Worm (Caenorhabditis elegans) whole organism, L4 larva: ENCODE results near the gene tab-1.
A peak's percentile ranks its signal among the peaks of the same experiment; 100 is the strongest.

ENCODE experiments used
- D1046.2 ChIP-seq: fragments of 200-800 bp; sonication (Bioruptor generic); IDR thresholded peaks from 2 replicates; pipeline ENCODE4 v1.3.6; 2022; ENCODE audit warnings: missing genetic modification characterization, missing compliant biosample characterization
- F37D6.2 ChIP-seq: sonication (generic microtip); optimal IDR thresholded peaks from 2 replicates; lab custom pipeline; 2016; ENCODE audit warnings: mild to moderate bottlenecking, missing genetic modification characterization, missing compliant biosample characterization
- F49E8.2 ChIP-seq: sonication (generic microtip); optimal IDR thresholded peaks from 2 replicates; lab custom pipeline; 2016; ENCODE audit warnings: missing compliant biosample characterization, mild to moderate bottlenecking, missing genetic modification characterization, borderline replicate concordance
- ZK337.2 ChIP-seq: fragments of 200-800 bp; sonication (Bioruptor generic); IDR thresholded peaks from 2 replicates; pipeline ENCODE4 v1.3.6; 2022; ENCODE audit warnings: missing genetic modification reagents, missing genetic modification characterization, missing compliant biosample characterization
- aha-1 ChIP-seq: fragments of 150-350 bp; peaks from one replicate; lab custom pipeline; 2014; ENCODE audit warnings: missing biosample characterization, missing genetic modification characterization
- attf-4 ChIP-seq: sonication (generic microtip); optimal IDR thresholded peaks from 3 replicates; lab custom pipeline; 2017; ENCODE audit warnings: missing biosample characterization, missing genetic modification characterization
- ceh-82 ChIP-seq: sonication (generic microtip); optimal IDR thresholded peaks from 2 replicates; lab custom pipeline; 2017; ENCODE audit warnings: missing biosample characterization, missing genetic modification characterization
- ces-1 ChIP-seq: fragments of 150-350 bp; sonication (generic microtip); optimal IDR thresholded peaks from 4 replicates; lab custom pipeline; 2014; ENCODE audit warnings: missing biosample characterization, missing genetic modification reagents, missing genetic modification characterization
- ctbp-1 ChIP-seq: fragments of 200-800 bp; sonication (Bioruptor generic); IDR thresholded peaks from 2 replicates; pipeline ENCODE4 v1.3.6; 2022; ENCODE audit warnings: missing genetic modification reagents, missing genetic modification characterization, missing compliant biosample characterization
- dmd-8 ChIP-seq: fragments of 200-800 bp; sonication (Bioruptor generic); IDR thresholded peaks from 2 replicates; pipeline ENCODE4 v1.3.6; 2022; ENCODE audit warnings: missing genetic modification characterization, missing compliant biosample characterization
- egl-43 ChIP-seq: fragments of 200-800 bp; sonication (Bioruptor generic); IDR thresholded peaks from 2 replicates; pipeline ENCODE4 v1.3.6; 2022; ENCODE audit warnings: missing genetic modification reagents, missing genetic modification characterization, missing compliant biosample characterization
- fkh-10 ChIP-seq: fragments of 150-350 bp; optimal IDR thresholded peaks from 2 replicates; lab custom pipeline; 2014; ENCODE audit warnings: missing biosample characterization, missing genetic modification reagents, missing genetic modification characterization
- hif-1 ChIP-seq, 2 experiments: sonication (generic microtip); optimal IDR thresholded peaks; 2 replicates each; lab custom pipeline; 2016 to 2017; ENCODE audit warnings: missing compliant biosample characterization in 2 of 2, missing genetic modification characterization in 2 of 2, missing genetic modification reagents in 2 of 2, missing genotype in 2 of 2, mild to moderate bottlenecking in 1 of 2
- hlh-30 ChIP-seq: sonication (generic microtip); optimal IDR thresholded peaks from 2 replicates; lab custom pipeline; 2017; ENCODE audit warnings: antibody characterized with exemption, mild to moderate bottlenecking, missing genetic modification characterization, missing compliant biosample characterization; ENCODE audit not compliant: insufficient read depth
- hmg-1.1 ChIP-seq: fragments of 200-800 bp; sonication (Bioruptor generic); IDR thresholded peaks from 2 replicates; pipeline ENCODE4 v1.3.6; 2022; ENCODE audit warnings: missing genetic modification reagents, missing genetic modification characterization, missing compliant biosample characterization
- lin-1 ChIP-seq: fragments of 200-800 bp; sonication (Bioruptor generic); IDR thresholded peaks from 2 replicates; pipeline ENCODE4 v1.3.6; 2022; ENCODE audit warnings: missing genetic modification reagents, missing genetic modification characterization, missing compliant biosample characterization
- lsy-2 ChIP-seq, 2 experiments: fragments of 150-350 bp in 1 of 2; sonication (generic microtip) in 1 of 2; optimal IDR thresholded peaks; 2 replicates each; lab custom pipeline; 2014 to 2017; ENCODE audit warnings: missing biosample characterization in 2 of 2, missing genetic modification characterization in 2 of 2
- madf-9 ChIP-seq: fragments of 200-800 bp; sonication (Bioruptor generic); conservative IDR thresholded peaks from 2 replicates; pipeline ENCODE4 v1.3.6; 2022; ENCODE audit warnings: missing genetic modification reagents, missing genetic modification characterization, missing compliant biosample characterization
- mdl-1 ChIP-seq, 2 experiments: fragments of 150-350 bp in 1 of 2; sonication (generic microtip) in 1 of 2; optimal IDR thresholded peaks; 2 replicates each; lab custom pipeline; 2014 to 2017; ENCODE audit warnings: missing biosample characterization in 2 of 2, missing genetic modification characterization in 2 of 2
- mep-1 ChIP-seq: fragments of 150-350 bp; sonication (generic microtip); optimal IDR thresholded peaks from 3 replicates; lab custom pipeline; 2014; ENCODE audit warnings: missing biosample characterization, missing genetic modification characterization
- nhr-10 ChIP-seq: fragments of 150-350 bp; optimal IDR thresholded peaks from 2 replicates; lab custom pipeline; 2014; ENCODE audit warnings: missing biosample characterization, missing genetic modification characterization
- nhr-42 ChIP-seq: fragments of 200-800 bp; sonication (Bioruptor generic); IDR thresholded peaks from 2 replicates; pipeline ENCODE4 v1.3.6; 2022; ENCODE audit warnings: missing genetic modification characterization, missing compliant biosample characterization
- rbr-2 ChIP-seq: sonication (generic microtip); optimal IDR thresholded peaks from 2 replicates; lab custom pipeline; 2016; ENCODE audit warnings: missing genotype, missing genetic modification characterization, missing compliant biosample characterization
- sdz-12 ChIP-seq: fragments of 200-800 bp; sonication (Bioruptor generic); optimal IDR thresholded peaks from 2 replicates; lab custom pipeline; 2018; ENCODE audit warnings: mild to moderate bottlenecking, missing genetic modification characterization, missing compliant biosample characterization
- unc-62 ChIP-seq, 3 experiments: fragments of 150-350 bp in 1 of 3; sonication (generic microtip); optimal IDR thresholded peaks in 2 of 3; peaks in 1 of 3; 1 replicate in 1 of 3; 2 replicates in 2 of 3; lab custom pipeline; 2014 to 2017; ENCODE audit warnings: missing biosample characterization in 3 of 3, missing genetic modification characterization in 3 of 3, missing genetic modification reagents in 3 of 3, missing genotype in 1 of 3
- zfp-2 ChIP-seq: sonication (generic microtip); optimal IDR thresholded peaks from 2 replicates; lab custom pipeline; 2016; ENCODE audit warnings: mild to moderate bottlenecking, missing genetic modification characterization, missing compliant biosample characterization

The tab-1 gene

DNA sequence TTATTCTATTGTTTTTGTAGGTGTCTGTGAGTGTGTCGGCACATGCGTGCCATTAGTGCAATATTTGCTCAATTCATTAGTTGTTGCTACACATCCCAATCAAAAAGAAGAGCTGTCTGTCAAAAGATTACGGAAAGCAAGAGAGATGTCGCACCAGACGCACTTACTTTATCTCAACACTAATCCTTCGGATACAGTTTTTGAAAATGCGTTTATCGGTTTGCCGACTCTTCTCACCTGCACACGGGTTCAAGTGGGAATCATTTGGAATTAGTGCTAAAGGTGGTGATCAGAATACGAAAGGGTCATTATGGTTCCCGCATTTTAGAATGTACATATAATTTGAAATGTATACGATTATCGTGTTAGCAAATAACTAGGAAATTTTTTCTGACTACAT lies 1.9 kb upstream of the tab-1 start:
- no peak for TF ChIP-seq egl-43 (GFP tag; lab: Robert Waterston, UW)
- peak in 1 of 2 experiments; percentile 70 for TF ChIP-seq unc-62 (GFP tag; optimal IDR thresholded peaks at IDR 0.05 in 1 of 2; lab: Kevin White, UChicago)
- TF ChIP-seq unc-62 (tag; optimal IDR thresholded peaks at IDR 0.05; lab: Kevin White, UChicago), result no peak
- TF ChIP-seq ZK337.2 (GFP tag; lab: Robert Waterston, UW), result no peak
- TF ChIP-seq zfp-2, result no peak

DNA sequence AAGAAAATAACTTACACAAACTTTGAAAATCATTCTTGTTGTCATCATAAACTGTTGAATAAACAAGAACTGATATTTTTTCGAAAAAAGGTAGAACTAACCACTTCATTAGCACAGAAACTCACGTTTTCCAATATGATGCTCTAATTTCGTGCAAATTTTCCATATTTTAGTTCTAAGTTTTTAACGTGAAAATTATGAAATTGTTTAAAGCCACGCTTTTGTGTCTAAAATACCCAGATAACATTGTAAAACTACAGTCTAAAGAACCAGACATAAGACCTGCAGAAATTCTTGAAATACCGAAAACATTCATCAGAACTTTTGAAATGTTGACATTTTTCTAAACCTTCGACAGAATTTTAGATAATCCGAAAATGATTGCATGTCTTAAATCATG lies 4.0 kb downstream of the tab-1 start, which contains the start of gene F31E8.5:
TSS of gene F31E8.5 (minus strand) at position 101 of the 400 bp plus-strand sequence.
- TF ChIP-seq dmd-8 (GFP tag; lab: Robert Waterston, UW), result no peak
- TF ChIP-seq attf-4 (tag; lab: Kevin White, UChicago), result no peak
- no peak for TF ChIP-seq hif-1 (tag; optimal IDR thresholded peaks at IDR 0.05; lab: Kevin White, UChicago)

DNA sequence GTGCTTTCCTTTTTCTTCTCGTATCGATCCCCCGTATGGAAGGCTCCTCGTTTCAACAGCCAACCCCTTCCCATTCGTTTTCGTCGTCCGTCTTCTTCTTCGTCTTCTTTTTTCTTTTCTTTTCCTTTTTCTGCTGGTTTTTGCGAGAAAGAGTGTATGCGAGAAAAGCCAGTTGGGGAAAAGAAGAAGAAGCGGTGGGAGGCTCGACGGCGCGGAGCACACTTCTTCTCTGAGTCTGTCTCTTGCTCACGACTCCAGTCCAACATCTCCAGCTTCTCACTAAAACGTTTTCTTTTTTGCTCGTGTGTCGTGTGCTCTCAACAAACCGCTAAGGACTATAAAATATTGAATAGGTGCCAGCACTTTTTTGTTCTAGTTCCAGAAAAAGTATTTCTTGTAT lies 5.4 kb downstream of the tab-1 start:
- peak; percentile 75 for TF ChIP-seq hmg-1.1 (GFP tag; lab: Robert Waterston, UW)
- TF ChIP-seq unc-62 (GFP tag; optimal IDR thresholded peaks at IDR 0.05 in 1 of 2; lab: Kevin White, UChicago), result peak in 1 of 2 experiments; percentile 92
- TF ChIP-seq unc-62 (tag; optimal IDR thresholded peaks at IDR 0.05; lab: Kevin White, UChicago), result no peak
- TF ChIP-seq F37D6.2 (tag; lab: Kevin White, UChicago), result peak; percentile 52
- TF ChIP-seq lin-1 (GFP tag; lab: Robert Waterston, UW), result no peak
- peak in 1 of 2 experiments; percentile 18 for TF ChIP-seq lsy-2 (tag; optimal IDR thresholded peaks at IDR 0.05; lab: Kevin White, UChicago)
- TF ChIP-seq ctbp-1 (GFP tag; lab: Robert Waterston, UW), result 0 out of 2 replicates have a peak, but pooled peaks have one; percentile 39
- peak in 1 of 2 experiments; percentile 14 for TF ChIP-seq mdl-1 (tag; optimal IDR thresholded peaks at IDR 0.05; lab: Kevin White, UChicago)
- TF ChIP-seq aha-1, result peak; percentile 96
- peak; percentile 53 for TF ChIP-seq rbr-2
- peak; percentile 74 for TF ChIP-seq fkh-10 (GFP tag; lab: Kevin White, UChicago)
- TF ChIP-seq D1046.2 (GFP tag; lab: Robert Waterston, UW), result no peak

DNA sequence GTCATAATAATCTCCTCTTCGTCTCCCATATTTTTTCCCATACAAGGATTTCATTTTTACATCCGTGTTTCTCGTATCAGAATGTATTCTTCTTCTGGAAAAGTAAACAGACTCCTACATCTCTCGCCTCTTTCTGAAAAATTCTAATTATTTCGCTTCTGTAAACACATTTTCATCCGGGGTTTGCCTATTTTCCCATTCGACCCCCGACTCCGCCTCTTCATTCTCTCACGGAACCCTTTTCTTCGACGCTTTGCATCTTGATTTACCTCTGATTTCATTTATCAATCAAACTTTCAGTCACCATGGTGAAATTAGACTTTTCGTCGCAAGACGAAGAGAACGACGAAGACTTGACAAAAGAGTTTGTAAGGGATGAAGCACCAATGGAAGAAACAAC lies 7.5 kb downstream of the tab-1 start, which contains the start of gene snt-1:
TSS of gene snt-1 (plus strand) at position 301 of the 400 bp plus-strand sequence.
- TF ChIP-seq sdz-12, result no peak
- TF ChIP-seq aha-1, result peak; percentile 35

DNA sequence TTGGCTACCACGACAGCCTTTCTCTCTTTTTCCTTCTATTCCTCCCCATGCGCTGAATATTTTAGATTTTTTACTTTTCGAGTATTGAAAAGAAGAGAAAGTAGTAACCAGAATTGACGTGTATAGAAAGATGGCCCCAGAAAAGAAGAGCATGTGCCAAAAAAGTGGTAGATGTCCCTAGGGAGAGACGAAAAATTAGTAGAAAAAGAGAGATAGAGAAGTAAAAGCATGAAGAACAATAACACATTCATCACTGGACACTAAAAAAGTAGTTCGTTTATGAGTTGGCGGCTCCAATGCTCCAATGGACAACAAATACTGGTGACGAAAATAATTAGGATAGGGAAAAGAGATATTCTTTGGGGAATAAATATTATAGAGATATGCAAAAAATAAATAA lies 9.4 kb downstream of the tab-1 start:
- TF ChIP-seq lsy-2 (tag; optimal IDR thresholded peaks at IDR 0.05; lab: Kevin White, UChicago), result peak in 1 of 2 experiments; percentile 19
- TF ChIP-seq hlh-30 (tag; lab: Kevin White, UChicago), result peak; percentile 24
- TF ChIP-seq rbr-2, result no peak
- no peak for TF ChIP-seq F49E8.2 (tag; lab: Kevin White, UChicago)
- TF ChIP-seq ceh-82 (tag; lab: Kevin White, UChicago), result no peak
- TF ChIP-seq madf-9, result no peak
- TF ChIP-seq nhr-10 (tag; lab: Kevin White, UChicago), result no peak
- peak in 1 of 2 experiments; percentile 92 for TF ChIP-seq unc-62 (GFP tag; optimal IDR thresholded peaks at IDR 0.05 in 1 of 2; lab: Kevin White, UChicago)
- no peak for TF ChIP-seq unc-62 (tag; optimal IDR thresholded peaks at IDR 0.05; lab: Kevin White, UChicago)
- peak; percentile 55 for TF ChIP-seq aha-1
- TF ChIP-seq mdl-1 (tag; optimal IDR thresholded peaks at IDR 0.05; lab: Kevin White, UChicago), result peak in 1 of 2 experiments; percentile 33
- TF ChIP-seq ces-1 (GFP tag; lab: Kevin White, UChicago), result no peak
- no peak for TF ChIP-seq attf-4 (tag; lab: Kevin White, UChicago)
- TF ChIP-seq hmg-1.1 (GFP tag; lab: Robert Waterston, UW), result 0 out of 2 replicates have a peak, but pooled peaks have one; percentile 21
- TF ChIP-seq nhr-42 (GFP tag; lab: Robert Waterston, UW), result no peak

DNA sequence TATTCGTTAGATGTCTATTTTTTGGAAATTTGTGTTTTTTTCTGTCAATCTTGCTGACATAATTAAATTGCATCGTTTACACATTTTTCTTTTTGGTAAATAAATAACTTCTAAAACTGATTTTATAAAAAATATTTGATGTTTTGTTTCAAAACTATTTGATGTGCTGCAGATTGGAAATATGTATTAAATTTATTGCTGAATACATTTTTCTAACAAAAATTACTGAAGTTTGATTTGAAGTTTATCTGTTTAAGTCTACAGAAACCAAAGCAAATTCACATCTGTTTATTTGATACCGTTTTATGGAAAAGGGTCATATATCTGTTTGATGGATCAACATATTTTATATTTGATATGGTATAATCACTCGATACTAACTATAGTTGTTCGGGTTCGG lies 13.2 kb downstream of the tab-1 start:
- TF ChIP-seq unc-62 (GFP tag; optimal IDR thresholded peaks at IDR 0.05 in 1 of 2; lab: Kevin White, UChicago) (peak in 1 of 2 experiments; percentile 97), unc-62 (tag; optimal IDR thresholded peaks at IDR 0.05; lab: Kevin White, UChicago) (no peak), mep-1 (no peak)
- TF ChIP-seq, all 104 proteins: peak for 1
